Fruit fly (Drosophila melanogaster) whole organism, embryonic: ENCODE data around the gene CG42258.

Experiments used
- Ada2b ChIP-seq: fragments of 200-800 bp; sonication (Bioruptor generic); IDR thresholded peaks from 2 replicates; pipeline ENCODE4 v1.3.6; 2022; ENCODE audit warnings: missing biosample characterization, missing genetic modification characterization
- B-H1 ChIP-seq: fragments of 200-800 bp; sonication (Bioruptor generic); IDR thresholded peaks from 3 replicates; pipeline ENCODE4 v1.3.6; 2022; ENCODE audit warnings: missing biosample characterization, missing genetic modification characterization
- CG1024 ChIP-seq: fragments of 200-800 bp; sonication (Bioruptor generic); IDR thresholded peaks from 2 replicates; pipeline ENCODE4 v1.3.6; 2022; ENCODE audit warnings: missing biosample characterization, missing genetic modification characterization
- CG10654 ChIP-seq: fragments of 200-800 bp; sonication (Bioruptor generic); optimal IDR thresholded peaks from 2 replicates; lab custom pipeline; 2016; ENCODE audit warnings: missing biosample characterization, missing genetic modification characterization
- CG11560 ChIP-seq: fragments of 200-800 bp; sonication (Bioruptor generic); IDR thresholded peaks from 3 replicates; pipeline ENCODE4 v1.3.6; 2022; ENCODE audit warnings: missing biosample characterization, missing genetic modification characterization
- CG11696 ChIP-seq: fragments of 200-800 bp; sonication (Bioruptor generic); IDR thresholded peaks from 2 replicates; pipeline ENCODE4 v1.3.6; 2022; ENCODE audit warnings: missing biosample characterization, missing genetic modification characterization
- CG12104 ChIP-seq: fragments of 200-800 bp; sonication (Bioruptor generic); optimal IDR thresholded peaks from 3 replicates; lab custom pipeline; 2016; ENCODE audit warnings: missing biosample characterization, missing genetic modification characterization
- CG13296 ChIP-seq: fragments of 200-800 bp; sonication (Bioruptor generic); optimal IDR thresholded peaks from 3 replicates; lab custom pipeline; 2018; ENCODE audit warnings: missing biosample characterization, mild to moderate bottlenecking, missing genetic modification characterization
- CG14710 ChIP-seq: fragments of 200-800 bp; sonication (Bioruptor generic); optimal IDR thresholded peaks from 3 replicates; lab custom pipeline; 2019; ENCODE audit warnings: missing biosample characterization, mild to moderate bottlenecking, missing genetic modification characterization, moderate library complexity
- CG15073 ChIP-seq: fragments of 200-800 bp; sonication (Bioruptor generic); optimal IDR thresholded peaks from 2 replicates; lab custom pipeline; 2016; ENCODE audit warnings: missing biosample characterization, missing genetic modification characterization
- CG1529 ChIP-seq: fragments of 200-800 bp; sonication (Bioruptor generic); optimal IDR thresholded peaks from 3 replicates; lab custom pipeline; 2018; ENCODE audit warnings: missing biosample characterization, missing genetic modification characterization
- CG15514 ChIP-seq: fragments of 200-800 bp; sonication (Bioruptor generic); optimal IDR thresholded peaks from 3 replicates; lab custom pipeline; 2017; ENCODE audit warnings: missing biosample characterization, missing genetic modification characterization, mild to moderate bottlenecking, moderate library complexity, missing genetic modification reagents
- CG16813 ChIP-seq: fragments of 200-800 bp; sonication (Bioruptor generic); IDR thresholded peaks from 3 replicates; pipeline ENCODE4 v1.3.6; 2022; ENCODE audit warnings: missing biosample characterization, missing genetic modification characterization; ENCODE audit not compliant: partially characterized antibody
- CG17186 ChIP-seq: fragments of 200-800 bp; sonication (Bioruptor generic); optimal IDR thresholded peaks from 3 replicates; lab custom pipeline; 2017; ENCODE audit warnings: missing biosample characterization, missing genetic modification reagents, missing genetic modification characterization
- CG17328 ChIP-seq: fragments of 200-800 bp; sonication (Bioruptor generic); IDR thresholded peaks from 2 replicates; pipeline ENCODE4 v1.3.6; 2022; ENCODE audit warnings: missing biosample characterization, missing genetic modification characterization
- CG18619 ChIP-seq: fragments of 200-800 bp; sonication (Bioruptor generic); optimal IDR thresholded peaks from 3 replicates; lab custom pipeline; 2017; ENCODE audit warnings: missing biosample characterization, mild to moderate bottlenecking, missing genetic modification characterization
- CG18764 ChIP-seq: fragments of 200-800 bp; sonication (Bioruptor generic); optimal IDR thresholded peaks from 3 replicates; lab custom pipeline; 2016; ENCODE audit warnings: missing biosample characterization, missing genetic modification characterization
- CG31224 ChIP-seq: fragments of 200-800 bp; sonication (Bioruptor generic); IDR thresholded peaks from 2 replicates; pipeline ENCODE4 v1.3.6; 2022; ENCODE audit warnings: missing biosample characterization, missing genetic modification characterization
- CG34224 ChIP-seq: fragments of 200-800 bp; sonication (Bioruptor generic); IDR thresholded peaks from 3 replicates; pipeline ENCODE4 v1.3.6; 2022; ENCODE audit warnings: missing biosample characterization, missing genetic modification characterization; ENCODE audit not compliant: partially characterized antibody
- CG34376 ChIP-seq: fragments of 200-800 bp; sonication (Bioruptor generic); optimal IDR thresholded peaks from 2 replicates; lab custom pipeline; 2018; ENCODE audit warnings: missing biosample characterization, mild to moderate bottlenecking, missing genetic modification characterization
- CG6854 ChIP-seq: fragments of 200-800 bp; sonication (Bioruptor generic); optimal IDR thresholded peaks from 3 replicates; lab custom pipeline; 2017; ENCODE audit warnings: missing biosample characterization, mild to moderate bottlenecking, missing genetic modification characterization
- CG7928 ChIP-seq: fragments of 200-800 bp; sonication (Bioruptor generic); optimal IDR thresholded peaks from 2 replicates; lab custom pipeline; 2017; ENCODE audit warnings: missing biosample characterization, mild to moderate bottlenecking, missing genetic modification characterization
- CG8478 ChIP-seq: fragments of >200 bp; optimal IDR thresholded peaks from 2 replicates; lab custom pipeline; 2018
- Chrac-16 ChIP-seq: fragments of 200-800 bp; sonication (Bioruptor generic); optimal IDR thresholded peaks from 3 replicates; lab custom pipeline; 2016; ENCODE audit warnings: missing biosample characterization, missing genetic modification characterization
- D19B ChIP-seq: fragments of 200-800 bp; sonication (Bioruptor generic); optimal IDR thresholded peaks from 2 replicates; lab custom pipeline; 2017; ENCODE audit warnings: missing biosample characterization, mild to moderate bottlenecking, missing genetic modification characterization
- Dip2 ChIP-seq: fragments of 200-800 bp; sonication (Bioruptor generic); IDR thresholded peaks from 2 replicates; pipeline ENCODE4 v1.3.6; 2022; ENCODE audit warnings: missing biosample characterization, missing genetic modification characterization
- Dip3 ChIP-seq: fragments of 200-800 bp; sonication (Bioruptor generic); optimal IDR thresholded peaks from 3 replicates; lab custom pipeline; 2016; ENCODE audit warnings: missing biosample characterization, missing genetic modification characterization
- Dp ChIP-seq: fragments of 200-800 bp; sonication (Bioruptor generic); optimal IDR thresholded peaks from 2 replicates; lab custom pipeline; 2018; ENCODE audit warnings: missing biosample characterization, mild to moderate bottlenecking, missing genetic modification characterization, moderate library complexity
- E2f1 ChIP-seq: fragments of 200-800 bp; sonication (Bioruptor generic); IDR thresholded peaks from 2 replicates; pipeline ENCODE4 v1.3.6; 2022; ENCODE audit warnings: missing biosample characterization, missing genetic modification characterization
- Fer1 ChIP-seq: fragments of 200-800 bp; sonication (Bioruptor generic); optimal IDR thresholded peaks from 2 replicates; lab custom pipeline; 2017; ENCODE audit warnings: missing biosample characterization, mild to moderate bottlenecking, missing genetic modification characterization
- Fer2 ChIP-seq: fragments of 200-800 bp; sonication (Bioruptor generic); optimal IDR thresholded peaks from 2 replicates; lab custom pipeline; 2018; ENCODE audit warnings: missing biosample characterization, mild to moderate bottlenecking, missing genetic modification characterization, moderate library complexity
- Fer3 ChIP-seq: fragments of 200-800 bp; sonication (Bioruptor generic); optimal IDR thresholded peaks from 2 replicates; lab custom pipeline; 2018; ENCODE audit warnings: missing biosample characterization, mild to moderate bottlenecking, missing genetic modification characterization, moderate library complexity
- GATAe ChIP-seq: fragments of 200-800 bp; sonication (Bioruptor generic); conservative IDR thresholded peaks from 2 replicates; pipeline ENCODE4 v1.3.6; 2022; ENCODE audit warnings: missing biosample characterization, missing genetic modification characterization
- Jarid2 ChIP-seq: fragments of 200-800 bp; sonication (Bioruptor generic); optimal IDR thresholded peaks from 3 replicates; lab custom pipeline; 2017; ENCODE audit warnings: mild to moderate bottlenecking, missing biosample characterization, missing genetic modification reagents, missing genetic modification characterization
- Meics ChIP-seq: fragments of 200-800 bp; sonication (Bioruptor generic); optimal IDR thresholded peaks from 2 replicates; lab custom pipeline; 2017; ENCODE audit warnings: missing biosample characterization, mild to moderate bottlenecking, missing genetic modification characterization
- NC2α ChIP-seq: fragments of 200-800 bp; sonication (Bioruptor generic); optimal IDR thresholded peaks from 2 replicates; lab custom pipeline; 2016; ENCODE audit warnings: missing biosample characterization, missing genetic modification characterization
- Optix ChIP-seq: fragments of 200-800 bp; sonication (Bioruptor generic); IDR thresholded peaks from 3 replicates; pipeline ENCODE4 v1.3.6; 2022; ENCODE audit warnings: missing biosample characterization, missing genetic modification characterization
- Rx ChIP-seq: fragments of 200-800 bp; sonication (Bioruptor generic); IDR thresholded peaks from 2 replicates; pipeline ENCODE4 v1.3.6; 2022; ENCODE audit warnings: missing biosample characterization, missing genetic modification characterization
- Taf1 ChIP-seq: fragments of 200-800 bp; sonication (Bioruptor generic); IDR thresholded peaks from 2 replicates; pipeline ENCODE4 v1.3.6; 2022; ENCODE audit warnings: missing biosample characterization, missing genetic modification characterization
- bab2 ChIP-seq: fragments of 200-800 bp; sonication (Bioruptor generic); optimal IDR thresholded peaks from 2 replicates; lab custom pipeline; 2016; ENCODE audit warnings: missing biosample characterization, missing genetic modification characterization
- cas ChIP-seq: fragments of 200-800 bp; sonication (Bioruptor generic); IDR thresholded peaks from 2 replicates; pipeline ENCODE4 v1.3.6; 2022; ENCODE audit warnings: missing biosample characterization, missing genetic modification characterization
- gsb ChIP-seq: fragments of 200-800 bp; sonication (Bioruptor generic); IDR thresholded peaks from 2 replicates; pipeline ENCODE4 v1.3.6; 2022; ENCODE audit warnings: missing biosample characterization, missing genetic modification characterization
- lov ChIP-seq, 2 experiments: fragments of 200-800 bp in 1 of 2; fragments of >200 bp in 1 of 2; sonication (Bioruptor generic) in 1 of 2; IDR thresholded peaks in 1 of 2; optimal IDR thresholded peaks in 1 of 2; 2 replicates in 1 of 2; 3 replicates in 1 of 2; pipeline versions ENCODE4 v1.3.6 to Lab custom; 2017 to 2022; ENCODE audit warnings: missing biosample characterization in 1 of 2, missing genetic modification characterization in 1 of 2
- nom ChIP-seq: fragments of 200-800 bp; sonication (Bioruptor generic); optimal IDR thresholded peaks from 2 replicates; lab custom pipeline; 2017; ENCODE audit warnings: missing biosample characterization, missing genetic modification characterization, mild to moderate bottlenecking, moderate library complexity, missing genetic modification reagents
- onecut ChIP-seq: fragments of 200-800 bp; sonication (Bioruptor generic); IDR thresholded peaks from 2 replicates; pipeline ENCODE4 v1.3.6; 2022; ENCODE audit warnings: missing biosample characterization, missing genetic modification characterization
- org-1 ChIP-seq: fragments of 200-800 bp; sonication (Bioruptor generic); optimal IDR thresholded peaks from 2 replicates; lab custom pipeline; 2017; ENCODE audit warnings: missing biosample characterization, missing genetic modification characterization
- pb ChIP-seq: fragments of 200-800 bp; sonication (Bioruptor generic); optimal IDR thresholded peaks from 3 replicates; lab custom pipeline; 2016; ENCODE audit warnings: missing biosample characterization, missing genetic modification characterization
- ssp ChIP-seq: fragments of 200-800 bp; sonication (Bioruptor generic); IDR thresholded peaks from 2 replicates; pipeline ENCODE4 v1.3.6; 2022; ENCODE audit warnings: missing biosample characterization, missing genetic modification characterization
- ttk ChIP-seq: fragments of 200-800 bp; sonication (Bioruptor generic); IDR thresholded peaks from 2 replicates; pipeline ENCODE4 v2.1.2; 2022; ENCODE audit warnings: missing biosample characterization, missing genetic modification characterization
- tx ChIP-seq: fragments of 200-800 bp; sonication (Bioruptor generic); optimal IDR thresholded peaks from 2 replicates; lab custom pipeline; 2016; ENCODE audit warnings: missing biosample characterization, missing genetic modification characterization
- zf30C ChIP-seq: fragments of 200-800 bp; sonication (Bioruptor generic); optimal IDR thresholded peaks from 3 replicates; lab custom pipeline; 2018; ENCODE audit warnings: missing biosample characterization, mild to moderate bottlenecking, missing genetic modification characterization
- zfh1 ChIP-seq: fragments of 200-800 bp; sonication (Bioruptor generic); IDR thresholded peaks from 3 replicates; pipeline ENCODE4 v1.3.6; 2022; ENCODE audit warnings: missing biosample characterization, missing genetic modification characterization

Gene CG42258

DNA sequence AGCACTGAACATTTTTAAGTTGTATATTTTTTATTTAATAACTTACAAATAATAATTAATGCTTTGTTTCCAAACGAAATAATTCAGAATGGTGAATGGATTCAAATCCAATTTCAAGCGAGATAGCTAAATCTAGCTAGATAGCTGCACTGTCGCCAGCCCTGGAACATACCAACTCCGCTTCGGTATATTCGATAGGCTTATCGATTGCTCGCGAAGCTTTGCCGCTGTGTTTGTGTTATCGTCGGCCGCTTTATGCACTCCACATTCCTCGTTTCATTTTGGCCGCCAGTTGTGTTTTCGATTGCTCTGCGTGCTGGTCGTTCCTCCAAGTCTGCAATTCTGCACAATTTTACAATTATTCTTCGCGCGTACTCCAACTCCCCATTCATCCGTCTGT, 33.6 kb downstream of the CG42258 start, which contains the start of gene mdu (continued):
- TF ChIP-seq tx (no peak), onecut (GFP tag; lab: Robert Waterston, UW) (no peak), CG34376 (GFP tag; lab: Kevin White, UChicago) (no peak), gsb (GFP tag; lab: Robert Waterston, UW) (no peak), CG13296 (GFP tag; lab: Kevin White, UChicago) (no peak), CG15073 (no peak), B-H1 (GFP tag; lab: Robert Waterston, UW) (no peak), Taf1 (GFP tag; lab: Robert Waterston, UW) (no peak), ttk (GFP tag; lab: Robert Waterston, UW) (no peak), org-1 (GFP tag; lab: Kevin White, UChicago) (no peak), GATAe (GFP tag; lab: Robert Waterston, UW) (no peak), CG18764 (GFP tag; lab: Kevin White, UChicago) (no peak), Rx (GFP tag; lab: Robert Waterston, UW) (no peak), CG1024 (GFP tag; lab: Robert Waterston, UW) (0 out of 2 replicates have a peak, but pooled peaks have one; percentile 31), CG18619 (GFP tag; lab: Kevin White, UChicago) (no peak), CG17186 (GFP tag; lab: Kevin White, UChicago) (no peak), CG10654 (GFP tag; lab: Kevin White, UChicago) (no peak), CG11696 (no peak), CG34224 (GFP tag; lab: Robert Waterston, UW) (no peak), Meics (peak; percentile 26), D19B (no peak), CG12104 (GFP tag; lab: Kevin White, UChicago) (no peak), cas (GFP tag; lab: Robert Waterston, UW) (no peak), CG16813 (0 out of 3 replicates have a peak, but pooled peaks have one; percentile 30), CG8478 (lab: Kevin White, UChicago) (no peak), Optix (GFP tag; lab: Robert Waterston, UW) (no peak), CG17328 (GFP tag; lab: Robert Waterston, UW) (no peak), CG7928 (GFP tag; lab: Kevin White, UChicago) (peak; percentile 84), nom (no peak), Dip2 (GFP tag; lab: Robert Waterston, UW) (no peak), Jarid2 (GFP tag; lab: Kevin White, UChicago) (peak; percentile 67), lov (optimal IDR thresholded peaks at IDR 0.05; lab: Kevin White, UChicago) (no peak), lov (GFP tag; IDR thresholded peaks at IDR 0.05; lab: Robert Waterston, UW) (no peak), Ada2b (no peak), Fer2 (tag; lab: Kevin White, UChicago) (no peak), Fer3 (tag; lab: Kevin White, UChicago) (no peak), CG14710 (tag; lab: Kevin White, UChicago) (peak; percentile 31), Fer1 (GFP tag; lab: Kevin White, UChicago) (no peak), E2f1 (GFP tag; lab: Robert Waterston, UW) (peak; percentile 34; the same call in 1 of the 2 replicates), NC2α (GFP tag; lab: Kevin White, UChicago) (no peak), pb (GFP tag; lab: Kevin White, UChicago) (no peak), Dip3 (no peak), CG31224 (GFP tag; lab: Robert Waterston, UW) (no peak), CG15514 (peak; percentile 25), CG1529 (no peak), zfh1 (GFP tag; lab: Robert Waterston, UW) (0 out of 3 replicates have a peak, but pooled peaks have one; percentile 15), CG6854 (no peak), zf30C (GFP tag; lab: Kevin White, UChicago) (no peak), ssp (GFP tag; lab: Robert Waterston, UW) (0 out of 2 replicates have a peak, but pooled peaks have one; percentile 30), Dp (GFP tag; lab: Kevin White, UChicago) (peak; percentile 30), CG11560 (tag; lab: Robert Waterston, UW) (peak; percentile 92), bab2 (GFP tag; lab: Kevin White, UChicago) (no peak), Chrac-16 (GFP tag; lab: Kevin White, UChicago) (no peak)
